Worm (Caenorhabditis elegans): ENCODE measurements around the gene arrd-1.

arrd-1 gene

DNA sequence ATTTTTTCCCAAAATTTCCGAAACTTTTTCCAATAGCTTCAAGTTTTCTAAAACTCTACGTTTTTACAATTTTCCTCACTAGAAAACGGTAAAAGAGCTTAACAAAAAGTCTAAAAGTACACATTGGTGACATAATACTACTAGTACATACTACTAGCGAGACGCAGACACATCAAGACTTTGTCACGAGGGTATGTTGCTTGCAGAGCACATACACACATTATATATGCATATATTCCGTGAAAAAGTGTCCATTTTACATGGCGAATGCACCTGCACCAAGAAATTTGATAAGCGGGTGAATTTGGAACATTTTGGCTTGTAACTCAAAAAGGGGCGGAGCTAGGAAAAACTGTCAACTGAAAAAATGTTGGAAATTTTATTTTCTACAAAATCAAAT, 26.0 kb upstream of the arrd-1 start (continued):
- TF ChIP-seq nhr-25 (tag; optimal IDR thresholded peaks at IDR 0.05) (no peak), elt-1 (tag; optimal IDR thresholded peaks at IDR 0.05) (no peak), ceh-16 (tag; optimal IDR thresholded peaks at IDR 0.05) (no peak), pqm-1 (tag; optimal IDR thresholded peaks at IDR 0.05) (peak; percentile 28), lin-39 (tag; optimal IDR thresholded peaks at IDR 0.05) (peak; percentile 63), ZK546.5 (tag; optimal IDR thresholded peaks at IDR 0.05) (no peak), jun-1 (tag; optimal IDR thresholded peaks at IDR 0.05) (no peak), nhr-76 (tag; optimal IDR thresholded peaks at IDR 0.05) (no peak), nhr-237 (tag; optimal IDR thresholded peaks at IDR 0.05) (no peak), egl-5 (tag; optimal IDR thresholded peaks at IDR 0.05) (peak; percentile 28), daf-12 (tag; optimal IDR thresholded peaks at IDR 0.05) (no peak), sea-2 (GFP tag; optimal IDR thresholded peaks at IDR 0.05) (no peak), nhr-11 (tag; optimal IDR thresholded peaks at IDR 0.05) (no peak)

DNA sequence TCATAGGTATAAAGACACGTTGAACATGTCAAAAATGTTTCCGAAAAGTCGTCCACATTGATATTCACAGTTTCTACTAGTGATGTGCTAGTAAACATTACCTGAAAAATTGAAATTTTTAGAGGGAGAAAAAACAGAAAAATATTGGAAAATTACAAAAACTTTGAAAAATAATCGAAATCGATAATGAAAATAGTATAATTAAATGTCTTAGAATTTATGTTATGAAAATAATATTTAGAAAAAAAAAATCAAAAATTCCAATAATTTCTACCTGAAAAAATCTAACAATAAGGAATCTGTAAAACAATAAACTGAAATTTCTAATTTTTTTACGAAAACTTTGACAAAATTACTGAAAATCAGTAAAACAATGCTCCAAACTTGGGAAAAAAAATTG, 25.3 kb upstream of the arrd-1 start, which contains the start of gene nhl-3:
Gene nhl-3 (minus strand): TSS at position 101 of the 400 bp plus-strand sequence.
- TF ChIP-seq egl-5 (tag; optimal IDR thresholded peaks at IDR 0.05), result no peak
- TF ChIP-seq ztf-4 (tag; optimal IDR thresholded peaks at IDR 0.05), result no peak
- no peak for TF ChIP-seq elt-3 (tag; optimal IDR thresholded peaks at IDR 0.05)

DNA sequence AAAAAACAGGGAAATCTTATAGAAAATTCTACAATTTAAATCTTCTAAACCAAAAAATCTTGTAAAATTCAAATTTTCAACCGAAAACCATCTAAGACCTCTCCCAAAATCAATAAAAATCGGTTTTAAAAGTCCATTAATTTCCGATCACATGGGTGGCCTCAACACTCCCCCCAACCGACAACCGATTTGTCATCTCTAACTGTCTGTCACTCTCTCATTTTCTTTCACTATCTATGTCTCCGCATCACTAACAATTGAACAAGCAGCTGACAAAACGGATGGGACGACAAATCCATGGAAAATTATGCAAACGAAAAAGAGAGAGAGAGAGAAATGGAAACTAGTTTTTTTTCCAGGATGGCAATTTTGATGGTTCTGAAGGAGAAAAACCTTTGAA, 24.3 kb upstream of the arrd-1 start:
- TF ChIP-seq ceh-9 (tag; optimal IDR thresholded peaks at IDR 0.05) (no peak), zag-1 (tag; optimal IDR thresholded peaks at IDR 0.05) (no peak), pqm-1 (tag; optimal IDR thresholded peaks at IDR 0.05) (peak; percentile 8), unc-62 (GFP tag; optimal IDR thresholded peaks at IDR 0.05) (peak; percentile 14), nhr-23 (tag; optimal IDR thresholded peaks at IDR 0.05) (peak; percentile 65), nhr-76 (tag; optimal IDR thresholded peaks at IDR 0.05) (no peak), sea-2 (GFP tag; optimal IDR thresholded peaks at IDR 0.05) (no peak), lsy-12 (tag; optimal IDR thresholded peaks at IDR 0.05) (no peak), nhr-11 (tag; optimal IDR thresholded peaks at IDR 0.05) (no peak), nhr-67 (tag; optimal IDR thresholded peaks at IDR 0.05) (no peak), mml-1 (tag; optimal IDR thresholded peaks at IDR 0.05) (no peak), ceh-28 (tag; optimal IDR thresholded peaks at IDR 0.05) (peak; percentile 19), lin-39 (tag; optimal IDR thresholded peaks at IDR 0.05) (peak; percentile 94), tbx-2 (tag; optimal IDR thresholded peaks at IDR 0.05) (no peak), pha-4 (tag; optimal IDR thresholded peaks at IDR 0.05) (peak; percentile 34), snpc-4 (tag; optimal IDR thresholded peaks at IDR 0.05) (peak; percentile 92), ceh-82 (tag; optimal IDR thresholded peaks at IDR 0.05) (no peak), nhr-237 (tag; optimal IDR thresholded peaks at IDR 0.05) (no peak), nhr-25 (tag; optimal IDR thresholded peaks at IDR 0.05) (peak; percentile 23), nfya-1 (tag; optimal IDR thresholded peaks at IDR 0.05; ENCODE audit: insufficient read depth) (peak; percentile 65), hmg-11 (tag; optimal IDR thresholded peaks at IDR 0.05) (peak; percentile 74), egl-5 (tag; optimal IDR thresholded peaks at IDR 0.05) (peak; percentile 20), ztf-11 (tag; optimal IDR thresholded peaks at IDR 0.05) (no peak), lin-15B (tag; optimal IDR thresholded peaks at IDR 0.05) (peak; percentile 17), aly-2 (tag; optimal IDR thresholded peaks at IDR 0.05) (no peak), elt-2 (tag; optimal IDR thresholded peaks at IDR 0.05) (no peak), skn-1 (tag; optimal IDR thresholded peaks at IDR 0.05) (peak; percentile 28), nhr-12 (tag; optimal IDR thresholded peaks at IDR 0.05) (no peak), unc-39 (tag; optimal IDR thresholded peaks at IDR 0.05) (no peak), ZK546.5 (tag; optimal IDR thresholded peaks at IDR 0.05) (no peak), nhr-43 (tag; optimal IDR thresholded peaks at IDR 0.05; ENCODE audit: poor library complexity, severe bottlenecking) (no peak), ceh-16 (tag; optimal IDR thresholded peaks at IDR 0.05) (no peak), elt-3 (tag; optimal IDR thresholded peaks at IDR 0.05) (no peak)

DNA sequence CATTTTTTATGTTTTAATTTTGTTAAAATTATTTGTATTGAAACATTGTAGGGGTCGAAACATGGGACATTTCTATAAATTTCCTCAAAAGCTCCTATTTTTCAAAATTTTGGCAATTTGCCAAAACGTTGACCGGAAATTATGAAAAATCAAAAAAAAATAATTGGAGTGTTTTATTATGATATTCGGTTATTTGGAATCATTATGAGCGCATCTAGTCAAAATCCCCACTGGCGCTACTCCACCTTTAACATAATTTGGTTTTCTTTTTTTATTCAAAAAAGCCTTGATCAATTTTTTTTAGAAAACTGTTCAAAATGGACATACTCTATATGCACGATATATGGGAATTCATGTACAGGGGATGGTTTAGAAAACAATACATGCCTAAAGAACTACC, 22.0 kb upstream of the arrd-1 start, which contains the start of gene W04H10.2:
Gene W04H10.2 (plus strand): TSS at position 301 of the 400 bp plus-strand sequence.
- TF ChIP-seq elt-3 (tag; optimal IDR thresholded peaks at IDR 0.05), result no peak
- no peak for TF ChIP-seq nhr-67 (tag; optimal IDR thresholded peaks at IDR 0.05)
- no peak for TF ChIP-seq snpc-4 (tag; optimal IDR thresholded peaks at IDR 0.05)
- TF ChIP-seq nhr-11 (tag; optimal IDR thresholded peaks at IDR 0.05), result no peak
- TF ChIP-seq lsy-12 (tag; optimal IDR thresholded peaks at IDR 0.05), result no peak
- TF ChIP-seq lin-15B (tag; optimal IDR thresholded peaks at IDR 0.05), result no peak
- TF ChIP-seq R02D3.7 (tag; optimal IDR thresholded peaks at IDR 0.05), result no peak
- TF ChIP-seq unc-39 (tag; optimal IDR thresholded peaks at IDR 0.05), result no peak

Data from whole organism, L3 larva.